Worm (Caenorhabditis elegans): ENCODE data around the gene cogc-2.

Gene cogc-2

DNA sequence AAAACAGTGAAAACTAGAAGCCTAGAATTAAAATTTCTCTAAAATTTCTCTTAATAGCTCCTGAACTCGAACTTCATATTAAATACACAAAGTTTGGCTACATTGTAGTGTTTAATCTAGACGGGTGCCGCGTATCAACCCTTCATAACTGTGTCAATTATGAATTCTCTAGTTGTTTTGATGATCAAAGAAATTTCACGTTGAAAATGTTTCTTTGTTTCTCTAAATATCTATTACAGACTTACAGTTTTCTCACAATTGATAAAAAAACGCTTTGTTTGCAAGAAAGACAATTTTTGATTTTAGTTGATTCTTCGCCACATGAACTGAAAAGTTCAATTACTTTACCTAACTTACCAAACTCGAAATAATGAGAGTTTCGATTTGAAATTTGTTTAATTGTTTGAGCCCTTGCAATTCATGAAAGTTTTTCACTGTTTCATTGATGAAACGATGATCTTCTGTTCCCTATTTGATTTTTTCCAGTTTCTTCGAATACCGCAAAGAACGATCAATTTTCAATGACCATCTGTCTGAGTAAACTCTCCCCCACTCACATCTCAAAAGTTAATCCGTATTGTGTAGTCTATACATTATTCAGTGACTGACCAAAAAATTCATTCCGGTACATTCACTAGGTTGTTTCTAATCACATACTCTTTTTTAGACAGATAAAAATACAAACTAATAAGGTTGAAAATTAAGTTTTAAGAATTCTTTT is 7.4 kb upstream of the cogc-2 start:
- TF ChIP-seq mxl-3 (GFP tag; optimal IDR thresholded peaks at IDR 0.05) (no peak), daf-16 (GFP tag; optimal IDR thresholded peaks at IDR 0.05) (no peak), daf-16 (tag; optimal IDR thresholded peaks at IDR 0.05) (peak; percentile 46), jun-1 (tag; optimal IDR thresholded peaks at IDR 0.05) (no peak), pqm-1 (tag; optimal IDR thresholded peaks at IDR 0.05) (peak; percentile 34), dmd-6 (GFP tag; IDR thresholded peaks at IDR 0.05) (peak; percentile 82), dve-1 (tag; optimal IDR thresholded peaks at IDR 0.05; ENCODE audit: insufficient read depth) (peak; percentile 36), hlh-11 (tag; optimal IDR thresholded peaks at IDR 0.05) (peak; percentile 24), F44E2.7 (GFP tag; IDR thresholded peaks at IDR 0.05) (no peak), zip-2 (tag; optimal IDR thresholded peaks at IDR 0.05) (no peak), ztf-11 (tag; optimal IDR thresholded peaks at IDR 0.05) (no peak), mes-2 (tag; optimal IDR thresholded peaks at IDR 0.05; ENCODE audit: poor library complexity, severe bottlenecking) (peak; percentile 12), nhr-28 (tag; optimal IDR thresholded peaks at IDR 0.05) (peak; percentile 23), dpl-1 (GFP tag; optimal IDR thresholded peaks at IDR 0.05) (no peak), nhr-10 (tag; optimal IDR thresholded peaks at IDR 0.05) (peak; percentile 68), ZK337.2 (GFP tag; IDR thresholded peaks at IDR 0.05) (no peak), aha-1 (tag) (peak; percentile 0), aly-2 (tag; optimal IDR thresholded peaks at IDR 0.05) (no peak), lin-39 (tag; optimal IDR thresholded peaks at IDR 0.05) (no peak), nhr-48 (tag; optimal IDR thresholded peaks at IDR 0.05) (peak; percentile 24)

DNA sequence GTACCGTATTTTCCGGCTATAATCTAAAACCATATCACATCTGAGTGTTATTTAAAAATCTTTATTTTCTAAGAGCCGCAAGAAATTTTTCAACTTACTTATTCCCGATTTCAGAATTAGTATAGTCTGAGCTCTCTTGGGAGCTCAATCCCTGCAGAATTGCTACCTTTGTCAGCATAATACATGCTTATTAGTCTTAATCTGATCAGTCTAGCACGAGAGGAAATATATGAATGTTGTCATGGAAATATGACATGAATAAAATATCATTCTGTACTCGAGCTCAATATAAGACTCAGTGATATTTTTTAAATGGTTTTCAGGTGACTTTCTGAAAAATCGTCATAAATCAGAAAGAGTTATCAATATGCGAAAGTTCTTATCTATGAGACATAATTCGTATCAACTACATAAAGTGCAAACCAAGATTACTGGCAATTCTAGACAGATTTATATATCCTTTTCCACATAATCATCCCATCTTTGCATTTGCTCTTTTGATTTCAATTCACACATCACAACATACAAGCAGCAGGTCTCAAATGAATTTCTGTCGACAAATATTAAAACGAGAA is 6.1 kb upstream of the cogc-2 start:
- no peak for TF ChIP-seq Y75B8A.6 (GFP tag; IDR thresholded peaks at IDR 0.05)
- TF ChIP-seq pqm-1 (tag; optimal IDR thresholded peaks at IDR 0.05) = peak; percentile 66
- TF ChIP-seq zip-2 (tag; optimal IDR thresholded peaks at IDR 0.05) = no peak
- TF ChIP-seq aha-1 (tag) = peak; percentile 19
- peak; percentile 35 for TF ChIP-seq nhr-28 (tag; optimal IDR thresholded peaks at IDR 0.05)
- no peak for TF ChIP-seq unc-62 (GFP tag; optimal IDR thresholded peaks at IDR 0.05 in 1 of 2)
- TF ChIP-seq unc-62 (tag; optimal IDR thresholded peaks at IDR 0.05) = no peak
- no peak for TF ChIP-seq daf-16 (GFP tag; optimal IDR thresholded peaks at IDR 0.05)
- TF ChIP-seq daf-16 (tag; optimal IDR thresholded peaks at IDR 0.05) = peak; percentile 20
- TF ChIP-seq dmd-6 (GFP tag; IDR thresholded peaks at IDR 0.05) = peak; percentile 33; the same call in 1 of the 2 replicates
- peak; percentile 20 for TF ChIP-seq dve-1 (tag; optimal IDR thresholded peaks at IDR 0.05; ENCODE audit: insufficient read depth)

DNA sequence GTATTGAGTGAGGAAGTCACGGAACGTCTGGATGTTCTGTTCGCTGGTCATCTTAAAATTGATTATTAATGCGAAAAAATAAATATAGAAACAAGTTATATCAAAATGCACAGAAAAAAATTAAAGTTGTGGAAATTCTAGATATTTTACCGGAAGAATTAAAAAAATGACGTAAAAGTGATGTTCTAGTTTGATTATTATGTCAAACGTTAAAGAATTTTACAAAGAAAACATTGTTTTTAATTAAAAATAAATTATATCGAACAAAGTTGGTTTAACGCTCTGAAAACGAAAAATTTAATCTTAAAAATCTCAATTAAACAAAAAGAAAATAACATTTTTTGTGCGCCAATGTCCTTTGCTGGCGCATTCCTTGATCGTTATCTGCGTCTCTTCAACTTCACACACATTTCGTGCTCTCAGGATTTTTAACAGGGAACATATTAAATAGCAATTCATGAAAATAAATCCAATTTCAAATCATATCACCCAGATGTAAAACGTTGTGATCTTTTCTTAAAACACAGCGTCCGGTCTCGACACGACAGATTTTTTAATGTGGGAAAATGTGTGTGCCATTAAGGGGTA is 5.3 kb upstream of the cogc-2 start, which contains the start of gene tin-9.1:
TSS of gene tin-9.1 (minus strand) at position 51 of the 588 bp plus-strand sequence.
- TF ChIP-seq spr-3 (GFP tag; optimal IDR thresholded peaks at IDR 0.05) (no peak), aly-2 (tag; optimal IDR thresholded peaks at IDR 0.05) (no peak), duxl-1 (tag; optimal IDR thresholded peaks at IDR 0.05; ENCODE audit: poor library complexity) (no peak), nhr-76 (tag; optimal IDR thresholded peaks at IDR 0.05) (no peak), ceh-44 (GFP tag; IDR thresholded peaks at IDR 0.05) (no peak), nhr-102 (tag; optimal IDR thresholded peaks at IDR 0.05) (peak; percentile 18), mxl-3 (GFP tag; optimal IDR thresholded peaks at IDR 0.05) (no peak), hlh-11 (tag; optimal IDR thresholded peaks at IDR 0.05) (peak; percentile 56), ceh-62 (tag; optimal IDR thresholded peaks at IDR 0.05) (no peak), aha-1 (tag) (peak; percentile 35), ceh-28 (tag; optimal IDR thresholded peaks at IDR 0.05) (no peak), jun-1 (tag; optimal IDR thresholded peaks at IDR 0.05) (no peak), daf-8 (GFP tag; IDR thresholded peaks at IDR 0.05) (no peak), unc-62 (GFP tag; optimal IDR thresholded peaks at IDR 0.05 in 1 of 2) (no peak), unc-62 (tag; optimal IDR thresholded peaks at IDR 0.05) (no peak), daf-16 (GFP tag; optimal IDR thresholded peaks at IDR 0.05) (no peak), daf-16 (tag; optimal IDR thresholded peaks at IDR 0.05) (peak; percentile 53), nhr-237 (tag; optimal IDR thresholded peaks at IDR 0.05) (no peak), nhr-77 (tag; optimal IDR thresholded peaks at IDR 0.05) (no peak), Y105C5A.15 (GFP tag; IDR thresholded peaks at IDR 0.05) (no peak), lin-38 (GFP tag; IDR thresholded peaks at IDR 0.05) (peak; percentile 72), snpc-1.2 (GFP tag; IDR thresholded peaks at IDR 0.05) (peak; percentile 53; the same call in 1 of the 2 replicates), F10B5.3 (tag; optimal IDR thresholded peaks at IDR 0.05) (no peak), nhr-28 (tag; optimal IDR thresholded peaks at IDR 0.05) (peak; percentile 37), T20F7.1 (GFP tag; optimal IDR thresholded peaks at IDR 0.05) (peak; percentile 55), spr-1 (tag; optimal IDR thresholded peaks at IDR 0.05) (peak; percentile 12), dmd-8 (GFP tag; IDR thresholded peaks at IDR 0.05) (no peak), lin-15B (tag; optimal IDR thresholded peaks at IDR 0.05) (no peak), unc-39 (tag; optimal IDR thresholded peaks at IDR 0.05) (no peak), ztf-7 (tag; optimal IDR thresholded peaks at IDR 0.05) (peak; percentile 49), pha-4 (GFP tag; IDR thresholded peaks at IDR 0.05) (no peak), pha-4 (tag; optimal IDR thresholded peaks at IDR 0.05) (peak; percentile 7)
